Fruit fly (Drosophila melanogaster) whole organism, embryonic: ENCODE data around the gene HDAC1.

Experiments used
- CG10274 ChIP-seq: fragments of 200-800 bp; sonication (Bioruptor generic); optimal IDR thresholded peaks from 3 replicates; lab custom pipeline; 2017; ENCODE audit warnings: missing biosample characterization, mild to moderate bottlenecking, missing genetic modification characterization
- CG10543 ChIP-seq: fragments of 200-800 bp; sonication (Bioruptor generic); optimal IDR thresholded peaks from 3 replicates; lab custom pipeline; 2017; ENCODE audit warnings: missing biosample characterization, mild to moderate bottlenecking, missing genetic modification characterization, moderate library complexity
- CG1233 ChIP-seq: fragments of 200-800 bp; sonication (Bioruptor generic); optimal IDR thresholded peaks from 4 replicates; lab custom pipeline; 2018; ENCODE audit warnings: missing biosample characterization, mild to moderate bottlenecking, missing genetic modification characterization
- CG12769 ChIP-seq: fragments of 200-800 bp; sonication (Bioruptor generic); optimal IDR thresholded peaks from 2 replicates; lab custom pipeline; 2019; ENCODE audit warnings: missing biosample characterization, mild to moderate bottlenecking, missing genetic modification characterization, moderate library complexity
- CG12942 ChIP-seq: fragments of 200-800 bp; sonication (Bioruptor generic); optimal IDR thresholded peaks from 3 replicates; lab custom pipeline; 2016; ENCODE audit warnings: missing biosample characterization, missing genetic modification characterization
- CG13624 ChIP-seq: fragments of 200-800 bp; sonication (Bioruptor generic); optimal IDR thresholded peaks from 2 replicates; lab custom pipeline; 2016; ENCODE audit warnings: missing biosample characterization, missing genetic modification characterization
- CG14441 ChIP-seq: fragments of 200-800 bp; sonication (Bioruptor generic); IDR thresholded peaks from 2 replicates; pipeline ENCODE4 v1.3.6; 2022; ENCODE audit warnings: missing biosample characterization, missing genetic modification characterization
- CG17829 ChIP-seq: fragments of 200-800 bp; optimal IDR thresholded peaks from 2 replicates; lab custom pipeline; 2019; ENCODE audit warnings: missing biosample characterization, mild to moderate bottlenecking, missing genetic modification characterization, moderate library complexity
- CG18619 ChIP-seq: fragments of 200-800 bp; sonication (Bioruptor generic); optimal IDR thresholded peaks from 3 replicates; lab custom pipeline; 2017; ENCODE audit warnings: missing biosample characterization, mild to moderate bottlenecking, missing genetic modification characterization
- CG30020 ChIP-seq: fragments of 200-800 bp; optimal IDR thresholded peaks from 2 replicates; lab custom pipeline; 2019; ENCODE audit warnings: missing biosample characterization, mild to moderate bottlenecking, missing genetic modification characterization, moderate library complexity
- CG31441 ChIP-seq: fragments of 200-800 bp; sonication (Bioruptor generic); IDR thresholded peaks from 2 replicates; pipeline ENCODE4 v1.3.6; 2022; ENCODE audit warnings: missing biosample characterization, missing genetic modification characterization
- CG4282 ChIP-seq: fragments of 200-800 bp; sonication (Bioruptor generic); optimal IDR thresholded peaks from 2 replicates; lab custom pipeline; 2016; ENCODE audit warnings: missing biosample characterization, missing genetic modification characterization
- CG4730 ChIP-seq: fragments of 200-800 bp; sonication (Bioruptor generic); IDR thresholded peaks from 2 replicates; pipeline ENCODE4 v1.3.6; 2022; ENCODE audit warnings: missing biosample characterization, missing genetic modification characterization
- CG7357 ChIP-seq: fragments of 200-800 bp; sonication (Bioruptor generic); IDR thresholded peaks from 3 replicates; pipeline ENCODE4 v1.3.6; 2022; ENCODE audit warnings: missing biosample characterization, missing genetic modification characterization
- CG9215 ChIP-seq: fragments of 200-800 bp; sonication (Bioruptor generic); IDR thresholded peaks from 2 replicates; pipeline ENCODE4 v1.3.6; 2022; ENCODE audit warnings: missing biosample characterization, missing genetic modification characterization
- CG9817 ChIP-seq: fragments of 200-800 bp; sonication (Bioruptor generic); optimal IDR thresholded peaks from 2 replicates; lab custom pipeline; 2018; ENCODE audit warnings: missing biosample characterization, mild to moderate bottlenecking, missing genetic modification characterization, moderate library complexity
- CoRest ChIP-seq: fragments of 200-800 bp; sonication (Bioruptor generic); optimal IDR thresholded peaks from 3 replicates; lab custom pipeline; 2018; ENCODE audit warnings: missing biosample characterization, mild to moderate bottlenecking, missing genetic modification characterization, moderate library complexity
- D ChIP-seq, 2 experiments: fragments of 200-800 bp in 1 of 2; fragments of >200 bp in 1 of 2; sonication (Bioruptor generic) in 1 of 2; optimal IDR thresholded peaks; 2 replicates in 1 of 2; 3 replicates in 1 of 2; lab custom pipeline; 2017; ENCODE audit warnings: mild to moderate bottlenecking in 1 of 2, missing biosample characterization in 1 of 2, missing genetic modification characterization in 1 of 2, missing genetic modification reagents in 1 of 2
- Dek ChIP-seq: fragments of 200-800 bp; sonication (Bioruptor generic); optimal IDR thresholded peaks from 3 replicates; lab custom pipeline; 2019; ENCODE audit warnings: missing biosample characterization, mild to moderate bottlenecking, missing genetic modification characterization, moderate library complexity
- ERR ChIP-seq: fragments of 200-800 bp; sonication (Bioruptor generic); optimal IDR thresholded peaks from 2 replicates; lab custom pipeline; 2016; ENCODE audit warnings: missing biosample characterization, missing genetic modification characterization
- Elba2 ChIP-seq: fragments of 200-800 bp; sonication (Bioruptor generic); optimal IDR thresholded peaks from 3 replicates; lab custom pipeline; 2016; ENCODE audit warnings: missing biosample characterization, missing genetic modification characterization
- H2.0 ChIP-seq: fragments of 200-800 bp; sonication (Bioruptor generic); IDR thresholded peaks from 2 replicates; pipeline ENCODE4 v1.3.6; 2022; ENCODE audit warnings: missing biosample characterization, missing genetic modification characterization
- HLH3B ChIP-seq: fragments of 200-800 bp; sonication (Bioruptor generic); IDR thresholded peaks from 2 replicates; pipeline ENCODE4 v1.3.6; 2022; ENCODE audit warnings: missing biosample characterization, missing genetic modification characterization
- Hr51 ChIP-seq, 2 experiments: fragments of 200-800 bp; sonication (Bioruptor generic); optimal IDR thresholded peaks; 2 replicates in 1 of 2; 3 replicates in 1 of 2; lab custom pipeline; 2016 to 2018; ENCODE audit warnings: missing biosample characterization in 2 of 2, missing genetic modification characterization in 2 of 2, mild to moderate bottlenecking in 1 of 2, moderate library complexity in 1 of 2
- Kr ChIP-seq: fragments of 200-800 bp; sonication (Bioruptor generic); optimal IDR thresholded peaks from 2 replicates; lab custom pipeline; 2017; ENCODE audit warnings: missing biosample characterization, mild to moderate bottlenecking, missing genetic modification characterization
- Neu2 ChIP-seq: fragments of 200-800 bp; sonication (Bioruptor generic); optimal IDR thresholded peaks from 3 replicates; lab custom pipeline; 2016; ENCODE audit warnings: missing biosample characterization, missing genetic modification characterization, borderline replicate concordance
- Tbp ChIP-seq: fragments of >200 bp; optimal IDR thresholded peaks from 2 replicates; lab custom pipeline; 2018; ENCODE audit warnings: missing biosample characterization, missing genetic modification characterization
- cato ChIP-seq: fragments of 200-800 bp; sonication (Bioruptor generic); optimal IDR thresholded peaks from 2 replicates; lab custom pipeline; 2016; ENCODE audit warnings: missing biosample characterization, missing genetic modification characterization, borderline replicate concordance
- chif ChIP-seq, 2 experiments: fragments of 200-800 bp; sonication (Bioruptor generic); optimal IDR thresholded peaks; 3 replicates each; lab custom pipeline; 2016; ENCODE audit warnings: missing biosample characterization in 2 of 2, missing genetic modification characterization in 2 of 2
- dm ChIP-seq: fragments of 200-800 bp; sonication (Bioruptor generic); optimal IDR thresholded peaks from 3 replicates; lab custom pipeline; 2016; ENCODE audit warnings: missing biosample characterization, missing genetic modification characterization
- dmrt11E ChIP-seq: fragments of 200-800 bp; sonication (Bioruptor generic); optimal IDR thresholded peaks from 3 replicates; lab custom pipeline; 2018; ENCODE audit warnings: missing biosample characterization, mild to moderate bottlenecking, missing genetic modification characterization, moderate library complexity
- gem ChIP-seq: fragments of 200-800 bp; sonication (Bioruptor generic); optimal IDR thresholded peaks from 2 replicates; lab custom pipeline; 2019; ENCODE audit warnings: missing biosample characterization, mild to moderate bottlenecking, missing genetic modification characterization, moderate library complexity
- grn ChIP-seq: fragments of 200-800 bp; sonication (Bioruptor generic); optimal IDR thresholded peaks from 3 replicates; lab custom pipeline; 2017; ENCODE audit warnings: missing biosample characterization, missing genetic modification characterization
- gro ChIP-seq: fragments of 200-800 bp; sonication (Bioruptor generic); optimal IDR thresholded peaks from 2 replicates; lab custom pipeline; 2016; ENCODE audit warnings: missing biosample characterization, missing genetic modification characterization
- gt ChIP-seq: fragments of 200-800 bp; sonication (Bioruptor generic); IDR thresholded peaks from 2 replicates; pipeline ENCODE4 v1.3.6; 2022; ENCODE audit warnings: missing biosample characterization, missing genetic modification characterization
- hb ChIP-seq: fragments of 200-800 bp; sonication (Bioruptor generic); IDR thresholded peaks from 3 replicates; pipeline ENCODE4 v1.3.6; 2022; ENCODE audit warnings: missing biosample characterization, missing genetic modification characterization; ENCODE audit not compliant: partially characterized antibody
- jigr1 ChIP-seq: fragments of 200-800 bp; sonication (Bioruptor generic); IDR thresholded peaks from 3 replicates; pipeline ENCODE4 v1.3.6; 2022; ENCODE audit warnings: missing biosample characterization, missing genetic modification characterization
- jing ChIP-seq: fragments of 200-800 bp; sonication (Bioruptor generic); optimal IDR thresholded peaks from 2 replicates; lab custom pipeline; 2018; ENCODE audit warnings: missing biosample characterization, mild to moderate bottlenecking, missing genetic modification characterization
- lilli ChIP-seq: fragments of 200-800 bp; sonication (Bioruptor generic); optimal IDR thresholded peaks from 3 replicates; lab custom pipeline; 2016; ENCODE audit warnings: missing biosample characterization, missing genetic modification characterization
- onecut ChIP-seq: fragments of 200-800 bp; sonication (Bioruptor generic); IDR thresholded peaks from 2 replicates; pipeline ENCODE4 v1.3.6; 2022; ENCODE audit warnings: missing biosample characterization, missing genetic modification characterization
- pb ChIP-seq: fragments of 200-800 bp; sonication (Bioruptor generic); optimal IDR thresholded peaks from 3 replicates; lab custom pipeline; 2016; ENCODE audit warnings: missing biosample characterization, missing genetic modification characterization
- prd ChIP-seq, 3 experiments: fragments of >200 bp in 2 of 3; fragments of 200-800 bp in 1 of 3; sonication (Bioruptor generic) in 1 of 3; optimal IDR thresholded peaks in 2 of 3; IDR thresholded peaks in 1 of 3; 2 replicates in 2 of 3; 3 replicates in 1 of 3; pipeline versions ENCODE4 v1.3.6 to Lab custom; 2017 to 2022; ENCODE audit warnings: missing biosample characterization in 1 of 3, missing genetic modification characterization in 1 of 3
- run ChIP-seq: fragments of 200-800 bp; sonication (Bioruptor generic); optimal IDR thresholded peaks from 3 replicates; lab custom pipeline; 2018; ENCODE audit warnings: missing biosample characterization, mild to moderate bottlenecking, missing genetic modification characterization
- sob ChIP-seq: fragments of 200-800 bp; sonication (Bioruptor generic); IDR thresholded peaks from 2 replicates; pipeline ENCODE4 v1.3.6; 2022; ENCODE audit warnings: missing biosample characterization, missing genetic modification characterization
- tap ChIP-seq: fragments of 200-800 bp; optimal IDR thresholded peaks from 3 replicates; lab custom pipeline; 2019; ENCODE audit warnings: missing biosample characterization, mild to moderate bottlenecking, missing genetic modification characterization, moderate library complexity
- tll ChIP-seq, 2 experiments: fragments of 200-800 bp in 1 of 2; fragments of >200 bp in 1 of 2; sonication (Bioruptor generic) in 1 of 2; optimal IDR thresholded peaks; 2 replicates each; lab custom pipeline; 2017 to 2019; ENCODE audit warnings: missing biosample characterization in 2 of 2, missing genetic modification characterization in 2 of 2, mild to moderate bottlenecking in 1 of 2, moderate library complexity in 1 of 2
- trem ChIP-seq: fragments of 200-800 bp; optimal IDR thresholded peaks from 3 replicates; lab custom pipeline; 2019; ENCODE audit warnings: missing biosample characterization, mild to moderate bottlenecking, missing genetic modification characterization, moderate library complexity
- unc-4 ChIP-seq: fragments of 200-800 bp; sonication (Bioruptor generic); IDR thresholded peaks from 2 replicates; pipeline ENCODE4 v1.3.6; 2022; ENCODE audit warnings: missing biosample characterization, missing genetic modification characterization; ENCODE audit not compliant: partially characterized antibody
- zf30C ChIP-seq: fragments of 200-800 bp; sonication (Bioruptor generic); optimal IDR thresholded peaks from 3 replicates; lab custom pipeline; 2018; ENCODE audit warnings: missing biosample characterization, mild to moderate bottlenecking, missing genetic modification characterization

The HDAC1 gene

DNA sequence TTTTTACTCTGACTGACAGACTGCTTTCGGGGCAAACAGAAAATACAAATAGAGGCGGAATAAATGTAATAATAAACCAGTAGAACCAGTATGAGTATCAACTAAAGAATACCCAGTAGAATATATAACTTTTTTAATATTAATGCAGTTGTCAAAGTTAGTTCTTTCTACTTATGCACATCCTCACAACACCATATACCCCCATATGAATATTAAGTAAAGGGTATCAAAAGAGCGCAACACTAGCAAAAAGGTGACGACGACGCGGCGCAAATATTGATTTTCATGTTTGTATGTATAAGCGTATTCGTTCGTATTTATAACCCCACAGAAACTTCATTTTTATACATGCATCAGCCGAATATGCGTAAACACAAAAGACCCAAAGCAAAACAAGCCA lies 13.5 kb upstream of the HDAC1 start (continued):
- peak; percentile 91 for TF ChIP-seq dmrt11E (tag; lab: Kevin White, UChicago)
- TF ChIP-seq onecut (GFP tag; lab: Robert Waterston, UW): peak; percentile 96
- TF ChIP-seq CG1233 (GFP tag; lab: Kevin White, UChicago): peak; percentile 95
- TF ChIP-seq grn (GFP tag; lab: Kevin White, UChicago): peak; percentile 74
- peak; percentile 97 for TF ChIP-seq CG31441 (GFP tag; lab: Robert Waterston, UW)
- TF ChIP-seq lilli (GFP tag; lab: Kevin White, UChicago): peak; percentile 87
- peak; percentile 72 for TF ChIP-seq CG9817 (tag; lab: Kevin White, UChicago)
- peak; percentile 88 for TF ChIP-seq run
- TF ChIP-seq jing (GFP tag; lab: Kevin White, UChicago): peak; percentile 84
- TF ChIP-seq hb (GFP tag; lab: Robert Waterston, UW): no peak
- TF ChIP-seq prd (optimal IDR thresholded peaks at IDR 0.05; lab: Kevin White, UChicago): no peak
- TF ChIP-seq prd (GFP tag; IDR thresholded peaks at IDR 0.05; lab: Robert Waterston, UW): peak; percentile 96
- peak; percentile 95 for TF ChIP-seq CG17829 (tag; lab: Kevin White, UChicago)
- peak; percentile 77 for TF ChIP-seq Kr (GFP tag; lab: Kevin White, UChicago)
- peak; percentile 92 for TF ChIP-seq H2.0
- peak; percentile 66 for TF ChIP-seq CG30020
- TF ChIP-seq CG12942: peak; percentile 89
- peak; percentile 94 for TF ChIP-seq CoRest
- TF ChIP-seq Elba2 (GFP tag; lab: Kevin White, UChicago): peak; percentile 14
- TF ChIP-seq CG18619 (GFP tag; lab: Kevin White, UChicago): peak; percentile 90
- TF ChIP-seq jigr1 (GFP tag; lab: Robert Waterston, UW): peak; percentile 69; the same call in 2 of the 3 replicates
- peak; percentile 90 for TF ChIP-seq trem (tag; lab: Kevin White, UChicago)
- peak; percentile 96 for TF ChIP-seq tap (tag; lab: Kevin White, UChicago)
- peak; percentile 96 for TF ChIP-seq CG14441 (GFP tag; lab: Robert Waterston, UW)
- TF ChIP-seq dm: peak; percentile 67
- TF ChIP-seq sob: peak; percentile 95
- peak; percentile 80 for TF ChIP-seq CG9215 (GFP tag; lab: Robert Waterston, UW)
- peak; percentile 81 for TF ChIP-seq Dek (tag; lab: Kevin White, UChicago)
- no peak for TF ChIP-seq unc-4 (GFP tag; lab: Robert Waterston, UW)
- peak; percentile 95 for TF ChIP-seq gem
- TF ChIP-seq Tbp (GFP tag; lab: Kevin White, UChicago): no peak
- peak; percentile 44 for TF ChIP-seq Neu2 (GFP tag; lab: Kevin White, UChicago)
- TF ChIP-seq CG10543 (GFP tag; lab: Kevin White, UChicago): peak; percentile 29
- TF ChIP-seq CG13624 (GFP tag; lab: Kevin White, UChicago): peak; percentile 86
- peak; percentile 88 for TF ChIP-seq gt (GFP tag; lab: Robert Waterston, UW)
- TF ChIP-seq CG10274 (GFP tag; lab: Kevin White, UChicago): peak; percentile 88
- TF ChIP-seq HLH3B (GFP tag; lab: Robert Waterston, UW): peak; percentile 96
- no peak for TF ChIP-seq zf30C (GFP tag; lab: Kevin White, UChicago)
- TF ChIP-seq CG7357 (GFP tag; lab: Robert Waterston, UW): peak; percentile 86
- peak; percentile 85 to 94 for TF ChIP-seq Hr51 (GFP tag; optimal IDR thresholded peaks at IDR 0.05; lab: Kevin White, UChicago)
- TF ChIP-seq tll (GFP tag; optimal IDR thresholded peaks at IDR 0.05; lab: Kevin White, UChicago): peak in 1 of 2 experiments; percentile 66
- peak; percentile 81 for TF ChIP-seq CG12769 (tag; lab: Kevin White, UChicago)
- TF ChIP-seq CG4730 (GFP tag; lab: Robert Waterston, UW): peak; percentile 91
- peak; percentile 90 to 91 for TF ChIP-seq chif (GFP tag; optimal IDR thresholded peaks at IDR 0.05; lab: Kevin White, UChicago)
- TF ChIP-seq CG4282 (GFP tag; lab: Kevin White, UChicago): no peak
- peak; percentile 92 for TF ChIP-seq gro
- no peak for TF ChIP-seq D (optimal IDR thresholded peaks at IDR 0.05; lab: Kevin White, UChicago)
- TF ChIP-seq D (GFP tag; optimal IDR thresholded peaks at IDR 0.05; lab: Kevin White, UChicago): peak; percentile 95
- peak; percentile 83 for TF ChIP-seq pb (GFP tag; lab: Kevin White, UChicago)
- peak; percentile 56 for TF ChIP-seq ERR (GFP tag; lab: Kevin White, UChicago)
- TF ChIP-seq cato (GFP tag; lab: Kevin White, UChicago): peak; percentile 82
